Worm (Caenorhabditis elegans) whole organism, dauer: Measurements from ENCODE around the gene T19D12.6.

Experiments
- unc-62 ChIP-seq: sonication (generic microtip); optimal IDR thresholded peaks from 2 replicates; lab custom pipeline; 2017; ENCODE audit warnings: missing biosample characterization, missing genetic modification reagents, missing genetic modification characterization

Gene T19D12.6

DNA sequence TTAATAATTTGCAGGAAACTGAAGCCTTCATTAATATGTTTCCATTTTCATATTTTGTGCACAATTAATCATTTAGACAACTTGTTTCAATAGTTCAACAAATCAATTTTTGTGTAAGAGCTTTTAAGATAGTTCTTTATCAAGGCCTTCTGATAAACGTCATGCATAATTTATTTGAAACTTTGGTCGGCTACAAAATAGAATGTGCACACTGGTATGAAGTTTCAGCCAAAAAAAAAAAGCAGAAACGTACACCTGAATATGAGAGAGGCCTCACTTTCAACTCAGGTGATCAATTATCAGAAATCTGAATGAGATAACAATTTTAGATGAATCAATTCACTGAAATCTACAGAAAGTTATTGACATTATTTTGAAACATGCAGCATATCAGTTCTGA lies 28.4 kb downstream of the T19D12.6 start:
- no peak for TF ChIP-seq unc-62 (GFP tag; lab: Kevin White, UChicago)

DNA sequence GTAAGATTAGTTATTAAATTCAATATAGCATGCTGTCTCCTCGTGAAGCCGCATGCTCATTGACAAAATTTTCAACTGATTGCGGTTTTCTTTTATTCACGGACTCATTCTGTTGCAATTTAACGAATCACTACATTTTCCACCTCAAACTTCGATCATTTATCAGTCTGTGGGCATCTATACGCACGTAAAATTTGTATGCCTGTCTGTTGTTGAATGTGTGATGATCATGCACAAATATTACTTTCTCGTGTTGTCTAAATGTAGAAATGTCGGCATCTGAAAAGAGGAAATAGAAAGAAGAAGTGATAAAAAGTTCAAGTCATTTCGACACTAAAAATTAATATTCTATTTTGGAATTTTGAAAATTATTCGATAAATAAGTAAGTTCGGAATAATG lies 30.4 kb downstream of the T19D12.6 start:
- TF ChIP-seq unc-62 (GFP tag; lab: Kevin White, UChicago) = no peak

- no peak for TF ChIP-seq unc-62 (GFP tag; lab: Kevin White, UChicago)
These were observed 32.7 kb downstream of the T19D12.6 start for ce11 chrII:6610262-6610661.

ce11 chrII:6609315-6609842 lies 33.5 kb downstream of the T19D12.6 start, which contains the start of gene epg-5:
epg-5 (minus strand) TSS chrII:6609365.
- TF ChIP-seq unc-62 (GFP tag; lab: Kevin White, UChicago) = no peak

ce11 chrII:6608626-6609025 lies 34.3 kb downstream of the T19D12.6 start:
- no peak for TF ChIP-seq unc-62 (GFP tag; lab: Kevin White, UChicago)

ce11 chrII:6600973-6601372 lies 41.9 kb downstream of the T19D12.6 start, which contains the start of gene vps-33.2:
vps-33.2 (plus strand) TSS chrII:6601216.
- no peak for TF ChIP-seq unc-62 (GFP tag; lab: Kevin White, UChicago)

DNA sequence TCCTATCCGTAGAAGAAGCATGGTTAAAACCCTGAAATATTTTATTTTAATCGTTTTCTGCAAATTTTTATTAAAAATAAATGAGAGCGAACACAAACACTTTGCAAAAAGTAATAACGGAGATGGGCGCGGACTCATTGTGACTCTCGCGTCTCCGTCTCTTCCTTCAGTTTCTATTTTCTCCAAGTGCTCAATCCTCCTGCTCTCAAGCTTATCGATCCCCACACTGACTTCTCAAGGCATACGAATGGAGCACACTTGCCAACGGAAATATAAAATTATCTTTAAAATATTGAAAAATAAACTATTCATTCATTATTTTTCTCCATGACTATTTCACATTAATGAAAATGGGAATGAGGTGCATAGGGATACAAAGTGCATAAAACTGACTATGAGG lies 44.9 kb downstream of the T19D12.6 start, which contains the start of gene dnj-8:
Gene dnj-8, minus strand, starts transcription at position 31 of the 400 bp plus-strand sequence.
- TF ChIP-seq unc-62 (GFP tag; lab: Kevin White, UChicago) = no peak

DNA sequence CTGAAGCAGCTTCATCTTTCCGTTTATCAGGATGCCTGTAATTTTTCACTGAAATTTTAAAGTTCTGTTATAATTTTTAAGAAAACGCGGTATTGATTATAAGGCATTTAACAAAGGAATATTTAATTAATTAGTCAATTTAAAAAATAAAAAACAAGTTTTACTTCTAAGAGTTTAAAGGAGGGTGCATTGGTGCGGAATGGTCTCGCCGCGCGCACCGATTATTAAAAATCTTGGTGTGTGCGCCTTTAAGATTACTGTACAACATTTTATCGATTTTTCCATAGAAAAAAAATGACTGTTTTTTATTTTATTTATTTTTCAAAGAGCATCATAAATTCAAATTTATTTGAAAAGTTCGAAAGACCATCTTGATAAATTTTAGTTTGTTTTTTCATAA lies 45.4 kb downstream of the T19D12.6 start:
- TF ChIP-seq unc-62 (GFP tag; lab: Kevin White, UChicago) = no peak

DNA sequence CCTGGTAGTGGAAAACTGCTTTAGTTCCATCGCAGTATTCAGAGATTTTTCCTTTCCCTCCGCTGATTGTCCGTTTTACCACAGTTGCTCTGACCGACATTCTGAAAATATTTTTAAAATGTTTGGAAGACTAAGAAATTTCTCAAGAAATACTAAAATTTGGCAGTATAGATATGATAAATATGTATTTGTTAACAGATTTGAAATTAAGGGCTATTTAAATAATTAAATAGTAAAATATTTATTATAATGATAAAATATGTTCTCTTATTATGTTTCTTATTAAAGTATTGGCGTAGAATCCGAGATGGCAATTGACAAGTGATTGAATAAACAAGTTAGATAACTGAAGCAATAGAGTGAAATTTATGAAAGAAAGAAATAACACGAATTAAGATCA lies 48.8 kb downstream of the T19D12.6 start, which contains the start of gene aipr-1:
Gene aipr-1, minus strand, starts transcription at position 101 of the 400 bp plus-strand sequence.
- TF ChIP-seq unc-62 (GFP tag; lab: Kevin White, UChicago) = no peak

DNA sequence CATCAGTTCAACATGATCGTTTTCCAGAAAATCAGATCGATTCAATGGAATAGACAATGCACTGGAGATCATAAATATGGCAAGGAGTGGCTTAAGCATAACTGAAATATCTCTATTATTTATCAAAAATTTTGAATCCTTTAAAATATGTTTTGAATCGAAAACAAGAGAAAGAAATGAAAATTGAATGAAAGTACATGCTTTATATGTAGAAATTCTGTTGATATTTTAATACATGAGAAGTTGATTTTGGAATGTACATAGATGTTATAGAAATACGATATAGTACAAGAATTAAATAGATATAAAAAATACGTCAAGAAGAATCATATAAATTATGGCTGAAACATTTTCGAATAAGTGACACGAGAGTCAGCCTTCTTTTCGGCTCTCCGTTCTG lies 50.7 kb downstream of the T19D12.6 start, which contains the start of gene C56C10.9:
Gene C56C10.9, minus strand, starts transcription at position 101 of the 400 bp plus-strand sequence.
- TF ChIP-seq unc-62 (GFP tag; lab: Kevin White, UChicago) = no peak

DNA sequence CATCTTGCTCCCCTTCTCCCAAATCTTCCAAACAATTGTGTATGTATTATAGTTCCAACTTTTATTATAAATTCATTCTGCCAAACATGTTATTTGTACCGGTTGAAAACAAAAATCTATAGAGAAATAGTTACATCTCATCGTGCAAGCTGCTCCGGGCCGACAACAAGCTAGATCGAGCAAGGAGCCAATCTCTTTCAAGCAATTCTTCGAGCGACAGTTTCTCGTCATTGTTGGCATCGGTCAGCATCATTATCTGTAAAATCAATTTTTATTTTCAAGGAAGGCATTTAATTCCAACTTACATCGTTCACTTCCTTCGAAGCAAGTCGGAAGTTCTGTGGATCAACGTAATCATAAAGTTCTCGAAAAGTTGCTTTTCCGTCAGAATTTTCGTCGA lies 51.9 kb downstream of the T19D12.6 start:
- TF ChIP-seq unc-62 (GFP tag; lab: Kevin White, UChicago) = no peak

ce11 chrII:6589408-6589807 lies 53.5 kb downstream of the T19D12.6 start, which contains the start of gene vps-32.1:
vps-32.1 (plus strand) TSS chrII:6589708.
- no peak for TF ChIP-seq unc-62 (GFP tag; lab: Kevin White, UChicago)

- TF ChIP-seq unc-62 (GFP tag; lab: Kevin White, UChicago) = no peak
These were observed 54.2 kb downstream of the T19D12.6 start, which contains the start of gene icd-1 for ce11 chrII:6588605-6589292. icd-1 (minus strand) TSS chrII:6588655.

DNA sequence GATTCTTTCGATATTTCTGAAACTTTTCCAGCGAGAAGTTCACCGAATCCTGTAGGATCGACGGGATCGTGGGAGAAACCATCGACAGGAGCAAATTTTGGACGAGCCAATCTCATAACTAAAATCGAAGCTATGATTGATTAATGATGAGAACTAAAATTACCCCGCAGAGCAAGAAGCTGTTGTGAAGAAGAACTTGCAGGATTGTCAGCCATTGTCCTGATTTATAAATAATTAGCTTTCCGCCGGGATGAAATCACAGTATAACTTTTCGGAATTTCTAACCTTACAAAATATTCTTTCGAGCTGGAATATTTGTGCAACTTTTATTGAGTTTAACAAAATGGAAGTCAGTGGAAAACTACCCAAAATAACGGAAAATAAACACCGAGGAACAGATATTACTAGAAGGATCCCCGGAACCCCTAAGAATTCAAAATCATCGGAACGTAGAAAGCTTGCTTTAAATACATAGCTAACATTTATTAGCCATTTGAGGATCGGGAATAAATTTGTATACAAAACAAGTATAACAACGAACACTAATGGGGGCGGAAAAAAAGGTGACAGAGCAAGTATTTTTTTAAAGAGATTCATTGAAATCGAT lies 55.5 kb downstream of the T19D12.6 start, which contains the start of gene C56C10.7:
Gene C56C10.7, minus strand, starts transcription at position 312 of the 607 bp plus-strand sequence.
- TF ChIP-seq unc-62 (GFP tag; lab: Kevin White, UChicago) = no peak
